Fruit fly (Drosophila melanogaster): ENCODE results near the gene CG13073.

The CG13073 gene

dm6 chr3L:16164150-16165039 is 52.7 kb downstream of the CG13073 start, which contains the start of gene CG5151 (continued):
- TF ChIP-seq HLH3B (GFP tag; IDR thresholded peaks at IDR 0.05) (no peak), Fer2 (tag; optimal IDR thresholded peaks at IDR 0.05) (no peak), Ravus (GFP tag; IDR thresholded peaks at IDR 0.05) (no peak), vfl (GFP tag; optimal IDR thresholded peaks at IDR 0.05) (no peak), ssp (GFP tag; IDR thresholded peaks at IDR 0.05) (no peak), CG43689 (GFP tag; IDR thresholded peaks at IDR 0.05) (no peak), Gug (GFP tag; IDR thresholded peaks at IDR 0.05) (no peak), CHES-1-like (GFP tag; optimal IDR thresholded peaks at IDR 0.05) (peak; percentile 13), Drgx (GFP tag; IDR thresholded peaks at IDR 0.05) (no peak), CG7745 (tag; optimal IDR thresholded peaks at IDR 0.05) (no peak), ems (GFP tag; optimal IDR thresholded peaks at IDR 0.05) (no peak), row (GFP tag; IDR thresholded peaks at IDR 0.05) (no peak; the same call in 2 of the 3 replicates), CG6689 (GFP tag; IDR thresholded peaks at IDR 0.05) (no peak), CG7963 (GFP tag; IDR thresholded peaks at IDR 0.05; ENCODE audit: partially characterized antibody) (peak; percentile 82), CTCF (GFP tag; optimal IDR thresholded peaks at IDR 0.05) (peak; percentile 89), trem (tag; optimal IDR thresholded peaks at IDR 0.05) (no peak), gsb-n (tag; optimal IDR thresholded peaks at IDR 0.05) (no peak), pzg (GFP tag; optimal IDR thresholded peaks at IDR 0.05) (no peak), disco-r (GFP tag; optimal IDR thresholded peaks at IDR 0.05) (no peak), CG12659 (GFP tag; optimal IDR thresholded peaks at IDR 0.05) (peak; percentile 36), CG10209 (GFP tag; optimal IDR thresholded peaks at IDR 0.05) (no peak), zen2 (GFP tag; IDR thresholded peaks at IDR 0.05; ENCODE audit: partially characterized antibody) (peak; percentile 54; the same call in 2 of the 3 replicates), CG6791 (GFP tag; IDR thresholded peaks at IDR 0.05; ENCODE audit: partially characterized antibody) (peak; percentile 87), Elba2 (GFP tag; optimal IDR thresholded peaks at IDR 0.05) (no peak), sens-2 (GFP tag; IDR thresholded peaks at IDR 0.05) (no peak), CG4730 (GFP tag; IDR thresholded peaks at IDR 0.05) (no peak), zfh1 (GFP tag; IDR thresholded peaks at IDR 0.05) (no peak), CG12236 (GFP tag; optimal IDR thresholded peaks at IDR 0.05) (no peak), CG6254 (GFP tag; optimal IDR thresholded peaks at IDR 0.05) (no peak), ato (GFP tag; IDR thresholded peaks at IDR 0.05; ENCODE audit: partially characterized antibody) (peak; percentile 88), YL-1 (GFP tag; optimal IDR thresholded peaks at IDR 0.05) (peak; percentile 51), H15 (GFP tag; IDR thresholded peaks at IDR 0.05) (no peak), CG3065 (GFP tag; optimal IDR thresholded peaks at IDR 0.05) (no peak), CG12071 (GFP tag; optimal IDR thresholded peaks at IDR 0.05) (peak; percentile 30), tgo (GFP tag; IDR thresholded peaks at IDR 0.05) (no peak), Lpt (GFP tag; optimal IDR thresholded peaks at IDR 0.05) (no peak), CG31365 (tag; optimal IDR thresholded peaks at IDR 0.05) (peak; percentile 21), bowl (GFP tag; IDR thresholded peaks at IDR 0.05) (no peak), CG12104 (GFP tag; optimal IDR thresholded peaks at IDR 0.05) (no peak), cg (GFP tag; optimal IDR thresholded peaks at IDR 0.05) (peak; percentile 70), nmo (GFP tag; optimal IDR thresholded peaks at IDR 0.05) (no peak), CG14860 (GFP tag; IDR thresholded peaks at IDR 0.05; ENCODE audit: partially characterized antibody) (peak; percentile 91), Nf-YC (tag; optimal IDR thresholded peaks at IDR 0.05) (peak; percentile 21), Fer1 (GFP tag; optimal IDR thresholded peaks at IDR 0.05) (peak; percentile 40), Antp (GFP tag; optimal IDR thresholded peaks at IDR 0.05) (no peak), CG17361 (GFP tag; IDR thresholded peaks at IDR 0.05) (peak; percentile 44; the same call in 1 of the 3 replicates), prd (optimal IDR thresholded peaks at IDR 0.05) (no peak), prd (GFP tag; IDR thresholded peaks at IDR 0.05) (no peak), CG11504 (tag; optimal IDR thresholded peaks at IDR 0.05) (no peak), CG12155 (GFP tag; optimal IDR thresholded peaks at IDR 0.05) (no peak), aop (GFP tag; IDR thresholded peaks at IDR 0.05) (no peak)

All from whole organism, embryonic.